Worm (Caenorhabditis elegans) whole organism, midembryonic: Measurements from ENCODE around the gene cest-24.

ENCODE experiments used
- T22C8.4 ChIP-seq: fragments of 200-800 bp; sonication (Bioruptor generic); IDR thresholded peaks from 2 replicates; pipeline ENCODE4 v1.3.6; 2022; ENCODE audit warnings: missing genetic modification characterization, missing compliant biosample characterization
- flt-1 ChIP-seq: fragments of 200-800 bp; sonication (Bioruptor generic); IDR thresholded peaks from 2 replicates; pipeline ENCODE4 v1.3.6; 2022; ENCODE audit warnings: missing genetic modification characterization, missing compliant biosample characterization
- med-1 ChIP-seq: sonication (generic microtip); optimal IDR thresholded peaks from 2 replicates; lab custom pipeline; 2017; ENCODE audit warnings: missing genetic modification characterization, mild to moderate bottlenecking, missing compliant biosample characterization, antibody characterized with exemption, missing genetic modification reagents; ENCODE audit not compliant: insufficient read depth
- ref-1 ChIP-seq: fragments of 200-800 bp; sonication (Bioruptor generic); conservative IDR thresholded peaks from 2 replicates; pipeline ENCODE4 v1.3.6; 2022; ENCODE audit warnings: missing genetic modification reagents, missing genetic modification characterization, missing compliant biosample characterization
- tab-1 ChIP-seq: fragments of 200-800 bp; sonication (Bioruptor generic); IDR thresholded peaks from 2 replicates; pipeline ENCODE4 v1.3.6; 2022; ENCODE audit warnings: missing genetic modification characterization, missing compliant biosample characterization
- ztf-23 ChIP-seq: fragments of 200-800 bp; sonication (Bioruptor generic); IDR thresholded peaks from 2 replicates; pipeline ENCODE4 v1.3.6; 2022; ENCODE audit warnings: missing genetic modification reagents, missing genetic modification characterization, missing compliant biosample characterization

DNA sequence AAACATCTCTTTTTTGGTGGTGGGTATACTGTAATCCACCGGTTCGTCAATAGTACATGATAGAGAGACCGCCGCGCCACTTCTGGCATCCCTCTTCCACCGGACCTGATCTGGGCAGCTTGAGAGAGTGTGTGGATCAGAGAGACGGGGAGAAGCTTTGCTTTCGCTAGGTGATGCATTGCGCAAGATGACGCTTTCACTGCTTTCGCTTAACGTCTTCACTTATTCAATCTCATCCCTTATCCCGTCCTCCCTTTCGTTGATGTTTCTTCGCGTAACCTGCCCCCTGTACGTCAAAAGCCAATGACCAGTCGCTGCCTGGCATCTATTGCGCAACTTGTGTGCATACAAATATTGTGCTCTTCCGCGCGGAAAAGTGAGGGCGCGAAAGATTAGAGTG is 37.5 kb downstream of the cest-24 start:
- no peak for TF ChIP-seq ztf-23
- no peak for TF ChIP-seq ref-1
- no peak for TF ChIP-seq med-1 (GFP tag; lab: Kevin White, UChicago)
- no peak for TF ChIP-seq flt-1 (GFP tag; lab: Robert Waterston, UW)
- no peak for TF ChIP-seq tab-1 (GFP tag; lab: Robert Waterston, UW)
- no peak for TF ChIP-seq T22C8.4 (GFP tag; lab: Robert Waterston, UW)
